Worm (Caenorhabditis elegans) whole organism, early embryonic: ENCODE measurements around the gene lmbr-1.

Experiments
- F13C5.2 ChIP-seq: sonication (generic microtip); optimal IDR thresholded peaks from 2 replicates; lab custom pipeline; 2017; ENCODE audit warnings: mild to moderate bottlenecking, missing genetic modification characterization, inconsistent platforms, missing compliant biosample characterization
- ama-1 ChIP-seq: fragments of 150-350 bp; optimal IDR thresholded peaks from 2 replicates; lab custom pipeline; 2014
- ceh-13 ChIP-seq: fragments of 200-800 bp; sonication (Bioruptor generic); optimal IDR thresholded peaks from 2 replicates; lab custom pipeline; 2018; ENCODE audit warnings: mild to moderate bottlenecking, missing genetic modification characterization, missing compliant biosample characterization
- ets-7 ChIP-seq: sonication (generic microtip); optimal IDR thresholded peaks from 2 replicates; lab custom pipeline; 2016; ENCODE audit warnings: missing genotype, missing genetic modification characterization, missing compliant biosample characterization
- hmbx-1 ChIP-seq: sonication (generic microtip); optimal IDR thresholded peaks from 2 replicates; lab custom pipeline; 2016; ENCODE audit warnings: mild to moderate bottlenecking, missing genetic modification characterization, missing compliant biosample characterization
- hmg-4 ChIP-seq: fragments of 200-800 bp; sonication (Bioruptor generic); optimal IDR thresholded peaks from 2 replicates; lab custom pipeline; 2018; ENCODE audit warnings: mild to moderate bottlenecking, missing genetic modification characterization, missing compliant biosample characterization
- hnd-1 ChIP-seq: sonication (generic microtip); optimal IDR thresholded peaks from 2 replicates; lab custom pipeline; 2016; ENCODE audit warnings: missing genetic modification characterization, missing compliant biosample characterization
- pes-1 ChIP-seq: fragments of 200-800 bp; sonication (Bioruptor generic); IDR thresholded peaks from 2 replicates; pipeline ENCODE4 v1.3.6; 2022; ENCODE audit warnings: missing genetic modification reagents, missing genetic modification characterization, missing compliant biosample characterization
- scrt-1 ChIP-seq: fragments of 200-800 bp; sonication (Bioruptor generic); IDR thresholded peaks from 2 replicates; pipeline ENCODE4 v1.3.6; 2022; ENCODE audit warnings: missing genetic modification characterization, missing compliant biosample characterization
- sea-1 ChIP-seq: fragments of 200-800 bp; sonication (Bioruptor generic); conservative IDR thresholded peaks from 2 replicates; pipeline ENCODE4 v1.3.6; 2022; ENCODE audit warnings: missing genetic modification characterization, missing compliant biosample characterization
- tbx-11 ChIP-seq: fragments of 200-800 bp; sonication (Bioruptor generic); IDR thresholded peaks from 2 replicates; pipeline ENCODE4 v1.3.6; 2022; ENCODE audit warnings: missing genetic modification characterization, missing compliant biosample characterization
- tra-4 ChIP-seq: sonication (generic microtip); optimal IDR thresholded peaks from 2 replicates; lab custom pipeline; 2017; ENCODE audit warnings: missing genetic modification characterization, missing compliant biosample characterization

ce11 chrIII:8389539-8389938 lies 17.5 kb downstream of the lmbr-1 start, which contains the start of gene ZK353.4:
- TF ChIP-seq sea-1: no peak
- no peak for TF ChIP-seq hmbx-1
- TF ChIP-seq hmg-4 (GFP tag; lab: Kevin White, UChicago): no peak
- TF ChIP-seq F13C5.2 (tag; lab: Kevin White, UChicago): no peak
- no peak for TF ChIP-seq pes-1 (GFP tag; lab: Robert Waterston, UW)
- TF ChIP-seq ama-1: no peak
- no peak for TF ChIP-seq ceh-13
- TF ChIP-seq scrt-1 (GFP tag; lab: Robert Waterston, UW): no peak
- no peak for TF ChIP-seq hnd-1 (tag; lab: Kevin White, UChicago)
- no peak for TF ChIP-seq ets-7 (tag; lab: Kevin White, UChicago)
- no peak for TF ChIP-seq tbx-11 (GFP tag; lab: Robert Waterston, UW)
- TF ChIP-seq tra-4 (tag; lab: Kevin White, UChicago): no peak
